Worm (Caenorhabditis elegans) whole organism, L4/young adult: ENCODE results near the gene T16G1.3.
A peak's percentile ranks its signal among the peaks of the same experiment; 100 is the strongest.

Experiments used
- W03F9.2 ChIP-seq: fragments of 150-350 bp; optimal IDR thresholded peaks from 2 replicates; lab custom pipeline; 2014; ENCODE audit warnings: missing biosample characterization, missing genetic modification characterization
- him-1 ChIP-seq: sonication (generic microtip); optimal IDR thresholded peaks from 2 replicates; lab custom pipeline; 2016; ENCODE audit warnings: missing genotype, missing genetic modification reagents, missing genetic modification characterization, missing compliant biosample characterization

DNA sequence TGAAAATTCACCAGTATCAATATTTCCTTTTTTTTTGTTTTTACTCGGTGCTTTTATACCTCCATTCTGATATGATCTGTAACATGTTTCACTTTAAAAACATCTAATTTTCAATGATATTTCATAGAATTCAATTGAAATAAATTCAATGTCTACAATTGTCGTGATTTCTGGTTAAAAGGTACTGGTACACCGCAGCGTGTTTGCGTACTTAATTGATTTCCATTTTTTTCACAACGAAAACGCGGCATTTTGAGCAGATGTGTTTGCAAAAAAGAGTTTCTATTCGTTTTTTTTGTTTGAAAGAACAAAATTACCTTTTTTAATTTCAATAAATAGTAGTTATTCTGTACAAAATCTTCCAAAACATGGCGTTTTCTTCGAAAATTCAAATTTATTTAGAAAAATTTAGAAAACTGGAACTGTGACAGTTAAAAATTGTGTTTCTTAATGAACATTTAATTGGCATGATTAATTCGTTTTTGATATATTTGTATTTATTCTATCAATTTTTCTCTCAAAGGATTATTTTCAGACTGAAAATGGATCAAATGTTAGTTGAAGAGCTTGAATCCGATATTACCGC lies 26.5 kb upstream of the T16G1.3 start, which contains the start of gene pnn-1:
- TF ChIP-seq him-1 (no peak), W03F9.2 (tag; lab: Kevin White, UChicago) (peak; percentile 29)
